Fruit fly (Drosophila melanogaster): ENCODE data around the gene CG45071.

Gene CG45071

dm6 chr3L:15143638-15144600 lies 38.2 kb downstream of the CG45071 start, which contains the start of the genes CG32147 and Pex3 (continued):
- TF ChIP-seq CG7368 (GFP tag; optimal IDR thresholded peaks at IDR 0.05), result no peak
- TF ChIP-seq CG34406 (GFP tag; optimal IDR thresholded peaks at IDR 0.05), result no peak
- no peak for TF ChIP-seq Hr4 (GFP tag; optimal IDR thresholded peaks at IDR 0.05)
- no peak for TF ChIP-seq Lpt (GFP tag; optimal IDR thresholded peaks at IDR 0.05)
- peak; percentile 39 for TF ChIP-seq Eip78C (GFP tag)
- TF ChIP-seq Ets21C (GFP tag; optimal IDR thresholded peaks at IDR 0.05), result no peak
- no peak for TF ChIP-seq fd85E (GFP tag; optimal IDR thresholded peaks at IDR 0.05)
- no peak for TF ChIP-seq CG10631 (GFP tag; optimal IDR thresholded peaks at IDR 0.05)
- no peak for TF ChIP-seq CG1621 (tag; optimal IDR thresholded peaks at IDR 0.05)

- no peak for TF ChIP-seq CG11902 (GFP tag; optimal IDR thresholded peaks at IDR 0.05)
- no peak for TF ChIP-seq Eip93F (GFP tag; optimal IDR thresholded peaks at IDR 0.05)
- no peak for TF ChIP-seq CG31627 (GFP tag; optimal IDR thresholded peaks at IDR 0.05)
- no peak for TF ChIP-seq Sox15 (GFP tag; optimal IDR thresholded peaks at IDR 0.05)
- no peak for TF ChIP-seq topi (GFP tag; optimal IDR thresholded peaks at IDR 0.05)
- TF ChIP-seq CG3032 (tag; optimal IDR thresholded peaks at IDR 0.05), result no peak
- no peak for TF ChIP-seq Hr38 (GFP tag; optimal IDR thresholded peaks at IDR 0.05)
These were observed 41.0 kb downstream of the CG45071 start, which contains the start of gene FucTA for dm6 chr3L:15146643-15147187. FucTA (plus strand) TSS chr3L:15147137.

- TF ChIP-seq CG6854 (GFP tag; optimal IDR thresholded peaks at IDR 0.05) (no peak), Eip93F (GFP tag; optimal IDR thresholded peaks at IDR 0.05) (no peak), dsx (GFP tag; optimal IDR thresholded peaks at IDR 0.05; ENCODE audit: poor library complexity, severe bottlenecking) (no peak), Ets96B (tag; optimal IDR thresholded peaks at IDR 0.05) (no peak), CG8632 (GFP tag; optimal IDR thresholded peaks at IDR 0.05) (no peak), fkh (GFP tag; optimal IDR thresholded peaks at IDR 0.05) (peak; percentile 57)
These were observed 44.3 kb downstream of the CG45071 start for dm6 chr3L:15150028-15150427.

dm6 chr3L:15158330-15159114 lies 52.8 kb downstream of the CG45071 start, which contains the start of the genes Msh6 and Prp31:
Msh6 (minus strand) TSS chr3L:15158562.
Prp31 (plus strand) TSS chr3L:15159100.
- no peak for TF ChIP-seq Eip78C (GFP tag)
- TF ChIP-seq CG3032 (tag; optimal IDR thresholded peaks at IDR 0.05), result peak; percentile 69
- peak; percentile 84 for TF ChIP-seq Hr39 (GFP tag; optimal IDR thresholded peaks at IDR 0.05)
- no peak for TF ChIP-seq dac (GFP tag; optimal IDR thresholded peaks at IDR 0.05)
- peak; percentile 80 for TF ChIP-seq CG31627 (GFP tag; optimal IDR thresholded peaks at IDR 0.05)
- peak; percentile 19 for TF ChIP-seq Lpt (GFP tag; optimal IDR thresholded peaks at IDR 0.05)
- TF ChIP-seq Blimp-1 (GFP tag; optimal IDR thresholded peaks at IDR 0.05), result peak; percentile 16
- no peak for TF ChIP-seq CG10631 (GFP tag; optimal IDR thresholded peaks at IDR 0.05)
- TF ChIP-seq fd85E (GFP tag; optimal IDR thresholded peaks at IDR 0.05), result no peak
- TF ChIP-seq CG11294 (GFP tag; IDR thresholded peaks at IDR 0.05), result peak; percentile 41; the same call in 1 of the 2 replicates
- no peak for TF ChIP-seq Smox (GFP tag; optimal IDR thresholded peaks at IDR 0.05)
- peak; percentile 47; the same call in 2 of the 3 replicates for TF ChIP-seq eg (GFP tag; IDR thresholded peaks at IDR 0.05)
- TF ChIP-seq esn (GFP tag; optimal IDR thresholded peaks at IDR 0.05), result peak; percentile 76
- peak; percentile 73 for TF ChIP-seq Sox14 (GFP tag; optimal IDR thresholded peaks at IDR 0.05)
- TF ChIP-seq CG11762 (GFP tag; optimal IDR thresholded peaks at IDR 0.05; ENCODE audit: insufficient read depth), result peak; percentile 61
- peak; percentile 46; the same call in 1 of the 2 replicates for TF ChIP-seq CG15336 (GFP tag; IDR thresholded peaks at IDR 0.05)
- peak; percentile 74 for TF ChIP-seq topi (GFP tag; optimal IDR thresholded peaks at IDR 0.05)
- TF ChIP-seq CG8319 (GFP tag; optimal IDR thresholded peaks at IDR 0.05), result peak; percentile 47
- peak; percentile 72 for TF ChIP-seq CG4318 (GFP tag; optimal IDR thresholded peaks at IDR 0.05)
- TF ChIP-seq Sox15 (GFP tag; optimal IDR thresholded peaks at IDR 0.05), result peak; percentile 76
- peak; percentile 62 for TF ChIP-seq Ets96B (tag; optimal IDR thresholded peaks at IDR 0.05)
- TF ChIP-seq CG6163 (GFP tag; IDR thresholded peaks at IDR 0.05), result 0 out of 3 replicates have a peak, but pooled peaks have one; percentile 52
- peak; percentile 48; the same call in 2 of the 3 replicates for TF ChIP-seq CG8119 (GFP tag; IDR thresholded peaks at IDR 0.05)
- peak; percentile 15; the same call in 1 of the 2 replicates for TF ChIP-seq Gug (GFP tag; IDR thresholded peaks at IDR 0.05)
- TF ChIP-seq CG32006 (GFP tag; optimal IDR thresholded peaks at IDR 0.05), result peak; percentile 79
- no peak for TF ChIP-seq CG6808 (GFP tag; optimal IDR thresholded peaks at IDR 0.05)
- peak; percentile 54 for TF ChIP-seq lz (GFP tag; optimal IDR thresholded peaks at IDR 0.05)
- peak; percentile 66 for TF ChIP-seq CG11902 (GFP tag; optimal IDR thresholded peaks at IDR 0.05)
- peak; percentile 55 for TF ChIP-seq Ets21C (GFP tag; optimal IDR thresholded peaks at IDR 0.05)
- peak; percentile 68 for TF ChIP-seq cyc (GFP tag; optimal IDR thresholded peaks at IDR 0.05)

Data from whole organism, prepupa.